Fruit fly (Drosophila melanogaster) whole organism, embryonic: ENCODE results near the gene CG12420.

Experiments
- Atf3 ChIP-seq: fragments of 200-800 bp; sonication (Bioruptor generic); optimal IDR thresholded peaks from 3 replicates; lab custom pipeline; 2016; ENCODE audit warnings: missing biosample characterization, missing genetic modification characterization
- Blimp-1 ChIP-seq: fragments of 200-800 bp; sonication (Bioruptor generic); optimal IDR thresholded peaks from 3 replicates; lab custom pipeline; 2018; ENCODE audit warnings: missing biosample characterization, missing genetic modification characterization, mild to moderate bottlenecking, moderate library complexity, missing genetic modification reagents
- CG11085 ChIP-seq: fragments of 200-800 bp; sonication (Bioruptor generic); IDR thresholded peaks from 2 replicates; pipeline ENCODE4 v1.3.6; 2022; ENCODE audit warnings: missing biosample characterization, missing genetic modification characterization
- CG11723 ChIP-seq: fragments of 200-800 bp; sonication (Bioruptor generic); optimal IDR thresholded peaks from 2 replicates; lab custom pipeline; 2017; ENCODE audit warnings: missing biosample characterization, mild to moderate bottlenecking, missing genetic modification characterization
- CG12236 ChIP-seq: fragments of 200-800 bp; sonication (Bioruptor generic); optimal IDR thresholded peaks from 2 replicates; lab custom pipeline; 2016; ENCODE audit warnings: missing biosample characterization, missing genetic modification characterization
- CG13624 ChIP-seq: fragments of 200-800 bp; sonication (Bioruptor generic); optimal IDR thresholded peaks from 2 replicates; lab custom pipeline; 2016; ENCODE audit warnings: missing biosample characterization, missing genetic modification characterization
- CG14860 ChIP-seq: fragments of 200-800 bp; sonication (Bioruptor generic); IDR thresholded peaks from 3 replicates; pipeline ENCODE4 v1.3.6; 2022; ENCODE audit warnings: missing biosample characterization, missing genetic modification characterization; ENCODE audit not compliant: partially characterized antibody
- CG15514 ChIP-seq: fragments of 200-800 bp; sonication (Bioruptor generic); optimal IDR thresholded peaks from 3 replicates; lab custom pipeline; 2017; ENCODE audit warnings: missing biosample characterization, missing genetic modification characterization, mild to moderate bottlenecking, moderate library complexity, missing genetic modification reagents
- CG15696 ChIP-seq: fragments of 200-800 bp; sonication (Bioruptor generic); optimal IDR thresholded peaks from 2 replicates; lab custom pipeline; 2019; ENCODE audit warnings: missing biosample characterization, mild to moderate bottlenecking, missing genetic modification characterization, moderate library complexity
- CG17802 ChIP-seq: fragments of 200-800 bp; sonication (Bioruptor generic); optimal IDR thresholded peaks from 2 replicates; lab custom pipeline; 2018; ENCODE audit warnings: missing biosample characterization, mild to moderate bottlenecking, missing genetic modification characterization, moderate library complexity
- CG1832 ChIP-seq: fragments of 200-800 bp; sonication (Bioruptor generic); optimal IDR thresholded peaks from 2 replicates; lab custom pipeline; 2017; ENCODE audit warnings: missing biosample characterization, mild to moderate bottlenecking, missing genetic modification characterization, inconsistent platforms
- CG2116 ChIP-seq: fragments of 200-800 bp; sonication (Bioruptor generic); optimal IDR thresholded peaks from 3 replicates; lab custom pipeline; 2018; ENCODE audit warnings: missing biosample characterization, mild to moderate bottlenecking, missing genetic modification characterization
- CG4328 ChIP-seq: fragments of 200-800 bp; sonication (Bioruptor generic); optimal IDR thresholded peaks from 3 replicates; lab custom pipeline; 2017; ENCODE audit warnings: missing biosample characterization, missing genetic modification reagents, missing genetic modification characterization
- CG43689 ChIP-seq: fragments of 200-800 bp; sonication (Bioruptor generic); IDR thresholded peaks from 2 replicates; pipeline ENCODE4 v1.3.6; 2022; ENCODE audit warnings: missing biosample characterization, missing genetic modification characterization
- CG4617 ChIP-seq: fragments of 200-800 bp; sonication (Bioruptor generic); optimal IDR thresholded peaks from 3 replicates; lab custom pipeline; 2016; ENCODE audit warnings: missing biosample characterization, missing genetic modification characterization, borderline replicate concordance
- CG5953 ChIP-seq: fragments of 200-800 bp; sonication (Bioruptor generic); IDR thresholded peaks from 2 replicates; pipeline ENCODE4 v1.3.6; 2022; ENCODE audit warnings: missing biosample characterization, missing genetic modification characterization
- CG6272 ChIP-seq: fragments of 200-800 bp; sonication (Bioruptor generic); IDR thresholded peaks from 2 replicates; pipeline ENCODE4 v1.3.6; 2022; ENCODE audit warnings: missing biosample characterization, missing genetic modification characterization
- CG8478 ChIP-seq: fragments of >200 bp; optimal IDR thresholded peaks from 2 replicates; lab custom pipeline; 2018
- CG9609 ChIP-seq: fragments of 200-800 bp; sonication (Bioruptor generic); optimal IDR thresholded peaks from 3 replicates; lab custom pipeline; 2016; ENCODE audit warnings: missing biosample characterization, missing genetic modification characterization
- Dfd ChIP-seq, 2 experiments: fragments of >200 bp; optimal IDR thresholded peaks; 2 replicates each; lab custom pipeline; 2017; ENCODE audit warnings: missing biosample characterization in 2 of 2, missing genetic modification characterization in 2 of 2
- Dip3 ChIP-seq: fragments of 200-800 bp; sonication (Bioruptor generic); optimal IDR thresholded peaks from 3 replicates; lab custom pipeline; 2016; ENCODE audit warnings: missing biosample characterization, missing genetic modification characterization
- Ets97D ChIP-seq: fragments of 200-800 bp; sonication (Bioruptor generic); optimal IDR thresholded peaks from 3 replicates; lab custom pipeline; 2016; ENCODE audit warnings: missing biosample characterization, missing genetic modification characterization
- H2.0 ChIP-seq: fragments of 200-800 bp; sonication (Bioruptor generic); IDR thresholded peaks from 2 replicates; pipeline ENCODE4 v1.3.6; 2022; ENCODE audit warnings: missing biosample characterization, missing genetic modification characterization
- HHEX ChIP-seq: fragments of 200-800 bp; sonication (Bioruptor generic); optimal IDR thresholded peaks from 3 replicates; lab custom pipeline; 2017; ENCODE audit warnings: missing biosample characterization, mild to moderate bottlenecking, missing genetic modification characterization, missing genetic modification reagents
- Hand ChIP-seq: fragments of 200-800 bp; sonication (Bioruptor generic); optimal IDR thresholded peaks from 2 replicates; lab custom pipeline; 2017; ENCODE audit warnings: mild to moderate bottlenecking, missing biosample characterization, missing genetic modification reagents, missing genetic modification characterization
- Hr3 ChIP-seq: fragments of 200-800 bp; sonication (Bioruptor generic); optimal IDR thresholded peaks from 3 replicates; lab custom pipeline; 2016; ENCODE audit warnings: missing biosample characterization, missing genetic modification characterization
- Lpt ChIP-seq: fragments of >200 bp; optimal IDR thresholded peaks from 2 replicates; lab custom pipeline; 2018; ENCODE audit warnings: missing biosample characterization, missing genetic modification characterization
- MTF-1 ChIP-seq: fragments of 200-800 bp; sonication (Bioruptor generic); optimal IDR thresholded peaks from 2 replicates; lab custom pipeline; 2018; ENCODE audit warnings: missing biosample characterization, mild to moderate bottlenecking, missing genetic modification characterization, borderline replicate concordance
- Nf-YA ChIP-seq: fragments of 200-800 bp; sonication (Bioruptor generic); IDR thresholded peaks from 2 replicates; pipeline ENCODE4 v1.3.6; 2022; ENCODE audit warnings: missing biosample characterization, missing genetic modification characterization
- Sry-β ChIP-seq: fragments of 200-800 bp; sonication (Bioruptor generic); optimal IDR thresholded peaks from 2 replicates; lab custom pipeline; 2018; ENCODE audit warnings: missing biosample characterization, mild to moderate bottlenecking, missing genetic modification characterization, moderate library complexity
- Ssrp ChIP-seq: fragments of 200-800 bp; sonication (Bioruptor generic); optimal IDR thresholded peaks from 2 replicates; lab custom pipeline; 2018; ENCODE audit warnings: missing biosample characterization, mild to moderate bottlenecking, missing genetic modification characterization, moderate library complexity
- amos ChIP-seq: fragments of 200-800 bp; sonication (Bioruptor generic); IDR thresholded peaks from 2 replicates; pipeline ENCODE4 v1.3.6; 2022; ENCODE audit warnings: missing biosample characterization, missing genetic modification characterization; ENCODE audit not compliant: partially characterized antibody
- ash1 ChIP-seq: fragments of 200-800 bp; sonication (Bioruptor generic); optimal IDR thresholded peaks from 2 replicates; lab custom pipeline; 2018; ENCODE audit warnings: missing biosample characterization, mild to moderate bottlenecking, missing genetic modification characterization
- chinmo ChIP-seq: fragments of 200-800 bp; sonication (Bioruptor generic); IDR thresholded peaks from 4 replicates; pipeline ENCODE4 v1.3.6; 2022; ENCODE audit warnings: missing biosample characterization, missing genetic modification characterization; ENCODE audit not compliant: partially characterized antibody
- chn ChIP-seq: fragments of 200-800 bp; sonication (Bioruptor generic); optimal IDR thresholded peaks from 2 replicates; lab custom pipeline; 2016; ENCODE audit warnings: missing biosample characterization, missing genetic modification characterization
- ci ChIP-seq: fragments of 200-800 bp; sonication (Bioruptor generic); IDR thresholded peaks from 3 replicates; pipeline ENCODE4 v1.3.6; 2022; ENCODE audit warnings: missing biosample characterization, missing genetic modification characterization
- crp ChIP-seq, 2 experiments: fragments of 200-800 bp; sonication (Bioruptor generic); optimal IDR thresholded peaks; 2 replicates in 1 of 2; 3 replicates in 1 of 2; lab custom pipeline; 2017; ENCODE audit warnings: missing biosample characterization in 2 of 2, missing genetic modification characterization in 2 of 2, mild to moderate bottlenecking in 1 of 2, moderate library complexity in 1 of 2
- dan ChIP-seq: fragments of 200-800 bp; sonication (Bioruptor generic); IDR thresholded peaks from 2 replicates; pipeline ENCODE4 v1.3.6; 2022; ENCODE audit warnings: missing biosample characterization, missing genetic modification characterization
- dimm ChIP-seq: fragments of 200-800 bp; sonication (Bioruptor generic); IDR thresholded peaks from 2 replicates; pipeline ENCODE4 v1.3.6; 2022; ENCODE audit warnings: missing biosample characterization, missing genetic modification characterization
- dmrt99B ChIP-seq: fragments of 200-800 bp; sonication (Bioruptor generic); optimal IDR thresholded peaks from 2 replicates; lab custom pipeline; 2018; ENCODE audit warnings: missing biosample characterization, mild to moderate bottlenecking, missing genetic modification characterization, moderate library complexity
- exex ChIP-seq: fragments of 200-800 bp; sonication (Bioruptor generic); optimal IDR thresholded peaks from 4 replicates; lab custom pipeline; 2018; ENCODE audit warnings: missing biosample characterization, mild to moderate bottlenecking, missing genetic modification characterization, moderate library complexity
- gcm2 ChIP-seq: fragments of 200-800 bp; sonication (Bioruptor generic); optimal IDR thresholded peaks from 2 replicates; lab custom pipeline; 2016; ENCODE audit warnings: missing biosample characterization, missing genetic modification characterization
- gro ChIP-seq: fragments of 200-800 bp; sonication (Bioruptor generic); optimal IDR thresholded peaks from 2 replicates; lab custom pipeline; 2016; ENCODE audit warnings: missing biosample characterization, missing genetic modification characterization
- gsb-n ChIP-seq: fragments of 200-800 bp; sonication (Bioruptor generic); optimal IDR thresholded peaks from 3 replicates; lab custom pipeline; 2018; ENCODE audit warnings: missing biosample characterization, mild to moderate bottlenecking, missing genetic modification characterization
- ham ChIP-seq: fragments of 200-800 bp; sonication (Bioruptor generic); IDR thresholded peaks from 2 replicates; pipeline ENCODE4 v1.3.6; 2022; ENCODE audit warnings: missing biosample characterization, missing genetic modification characterization
- mam ChIP-seq: fragments of 200-800 bp; sonication (Bioruptor generic); optimal IDR thresholded peaks from 3 replicates; lab custom pipeline; 2016; ENCODE audit warnings: missing biosample characterization, missing genetic modification characterization
- pb ChIP-seq: fragments of 200-800 bp; sonication (Bioruptor generic); optimal IDR thresholded peaks from 3 replicates; lab custom pipeline; 2016; ENCODE audit warnings: missing biosample characterization, missing genetic modification characterization
- pfk ChIP-seq: fragments of 200-800 bp; sonication (Bioruptor generic); optimal IDR thresholded peaks from 2 replicates; lab custom pipeline; 2018; ENCODE audit warnings: missing biosample characterization, mild to moderate bottlenecking, missing genetic modification characterization, moderate library complexity
- schlank ChIP-seq: fragments of 200-800 bp; sonication (Bioruptor generic); optimal IDR thresholded peaks from 2 replicates; lab custom pipeline; 2018; ENCODE audit warnings: missing biosample characterization, mild to moderate bottlenecking, missing genetic modification characterization
- sens-2 ChIP-seq: fragments of 200-800 bp; sonication (Bioruptor generic); IDR thresholded peaks from 2 replicates; pipeline ENCODE4 v1.3.6; 2022; ENCODE audit warnings: missing biosample characterization, missing genetic modification characterization
- wdn ChIP-seq: fragments of 200-800 bp; sonication (Bioruptor generic); IDR thresholded peaks from 2 replicates; pipeline ENCODE4 v1.3.6; 2022; ENCODE audit warnings: missing biosample characterization, missing genetic modification characterization
- wor ChIP-seq: fragments of 200-800 bp; sonication (Bioruptor generic); IDR thresholded peaks from 2 replicates; pipeline ENCODE4 v1.3.6; 2022; ENCODE audit warnings: missing biosample characterization, missing genetic modification characterization

CG12420 gene

DNA sequence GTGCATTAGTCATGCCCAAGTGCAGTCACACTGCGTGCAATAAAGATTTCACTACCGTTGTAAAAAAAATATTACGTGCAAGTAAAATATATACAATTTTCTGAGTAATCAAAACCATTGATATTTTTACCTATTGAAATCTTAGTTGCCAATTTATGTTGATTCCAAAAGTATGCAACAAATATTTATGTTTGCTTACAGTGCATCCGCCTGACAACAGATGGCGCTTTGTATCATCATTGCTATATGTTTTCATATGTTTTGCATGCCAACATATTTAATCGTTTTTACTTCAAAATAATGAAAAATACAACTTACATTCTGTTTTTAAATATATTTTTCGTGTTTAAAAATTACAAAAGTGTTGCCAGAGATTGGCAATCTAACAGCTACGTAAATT is 18.9 kb upstream of the CG12420 start (continued):
- no peak for TF ChIP-seq CG9609 (GFP tag; lab: Kevin White, UChicago)
- no peak for TF ChIP-seq CG8478 (lab: Kevin White, UChicago)
- TF ChIP-seq CG43689 = no peak
- no peak for TF ChIP-seq gro (GFP tag; lab: Kevin White, UChicago)
- TF ChIP-seq CG2116 (GFP tag; lab: Kevin White, UChicago) = no peak
- TF ChIP-seq gsb-n (tag; lab: Kevin White, UChicago) = peak; percentile 22
- TF ChIP-seq exex = no peak
- TF ChIP-seq CG13624 (GFP tag; lab: Kevin White, UChicago) = peak; percentile 24
- no peak for TF ChIP-seq H2.0 (GFP tag; lab: Robert Waterston, UW)
- no peak for TF ChIP-seq Lpt (GFP tag; lab: Kevin White, UChicago)
- TF ChIP-seq pb = peak; percentile 26
- TF ChIP-seq CG12236 = no peak
- TF ChIP-seq Blimp-1 (GFP tag; lab: Kevin White, UChicago) = peak; percentile 37
- TF ChIP-seq crp (GFP tag; optimal IDR thresholded peaks at IDR 0.05; lab: Kevin White, UChicago) = no peak
- peak; percentile 23 for TF ChIP-seq MTF-1 (GFP tag; lab: Kevin White, UChicago)
- no peak for TF ChIP-seq Nf-YA (GFP tag; lab: Robert Waterston, UW)
- no peak for TF ChIP-seq CG15514 (GFP tag; lab: Kevin White, UChicago)
- TF ChIP-seq Atf3 (GFP tag; lab: Kevin White, UChicago) = peak; percentile 30
- TF ChIP-seq dimm (GFP tag; lab: Robert Waterston, UW) = no peak
- no peak for TF ChIP-seq chinmo (GFP tag; lab: Robert Waterston, UW)
- no peak for TF ChIP-seq Dfd (GFP tag; optimal IDR thresholded peaks at IDR 0.05; lab: Kevin White, UChicago)
- no peak for TF ChIP-seq ham
- no peak for TF ChIP-seq CG11723 (GFP tag; lab: Kevin White, UChicago)
- TF ChIP-seq chn (GFP tag; lab: Kevin White, UChicago) = peak; percentile 8
- TF ChIP-seq Ets97D (GFP tag; lab: Kevin White, UChicago) = no peak
- peak; percentile 42 for TF ChIP-seq CG15696 (tag; lab: Kevin White, UChicago)
- peak; percentile 16; the same call in 1 of the 2 replicates for TF ChIP-seq CG11085
- no peak for TF ChIP-seq Ssrp (tag; lab: Kevin White, UChicago)
- no peak for TF ChIP-seq CG6272
- no peak for TF ChIP-seq dan
- no peak for TF ChIP-seq ash1 (GFP tag; lab: Kevin White, UChicago)
- no peak; the same call in 1 of the 2 replicates for TF ChIP-seq amos
- no peak for TF ChIP-seq CG4328 (GFP tag; lab: Kevin White, UChicago)
- no peak for TF ChIP-seq mam
- TF ChIP-seq Hand = no peak
- TF ChIP-seq sens-2 (GFP tag; lab: Robert Waterston, UW) = no peak
- TF ChIP-seq Dip3 (GFP tag; lab: Kevin White, UChicago) = no peak
- no peak for TF ChIP-seq dmrt99B (tag; lab: Kevin White, UChicago)
- peak; percentile 12 for TF ChIP-seq HHEX
- TF ChIP-seq CG5953 = no peak
- TF ChIP-seq CG14860 (GFP tag; lab: Robert Waterston, UW) = no peak
- TF ChIP-seq Sry-β (GFP tag; lab: Kevin White, UChicago) = no peak
- no peak for TF ChIP-seq gcm2 (GFP tag; lab: Kevin White, UChicago)
- TF ChIP-seq wor = no peak
- TF ChIP-seq pfk (GFP tag; lab: Kevin White, UChicago) = no peak
- TF ChIP-seq schlank (tag; lab: Kevin White, UChicago) = no peak
- no peak for TF ChIP-seq Hr3 (GFP tag; lab: Kevin White, UChicago)
- no peak for TF ChIP-seq wdn (GFP tag; lab: Robert Waterston, UW)
- no peak for TF ChIP-seq CG4617
- no peak for TF ChIP-seq CG1832 (GFP tag; lab: Kevin White, UChicago)
- TF ChIP-seq CG17802 (tag; lab: Kevin White, UChicago) = no peak
- TF ChIP-seq ci (GFP tag; lab: Robert Waterston, UW) = peak; percentile 73
